Worm (Caenorhabditis elegans): Measurements from ENCODE around the gene bbs-5.
"Not testable (repeated sequence)": the region's sequence is repeated elsewhere in the genome, so short reads cannot be mapped to it uniquely, and the experiment has no call there.

bbs-5 gene

DNA sequence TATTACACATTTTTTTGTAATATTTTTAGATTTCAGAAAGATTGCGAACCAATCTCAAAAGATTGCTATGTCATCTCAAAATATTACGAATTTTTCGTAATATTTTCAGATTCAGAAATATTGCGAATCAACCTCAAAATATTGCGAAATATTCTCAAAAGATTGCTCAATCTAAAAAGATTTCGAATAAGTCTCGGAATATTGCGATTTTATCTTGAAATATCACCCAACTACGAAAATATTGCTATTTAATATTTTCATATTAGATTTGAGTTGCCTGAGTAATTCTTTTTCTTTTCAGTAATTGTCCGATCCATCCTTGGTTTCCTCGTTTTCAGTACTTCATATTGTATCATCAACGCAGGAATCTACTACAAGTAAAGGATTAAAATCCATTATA is 39.7 kb downstream of the bbs-5 start, which contains the start of gene Y70G10A.4:
Gene Y70G10A.4 (plus strand): TSS at position 301 of the 400 bp plus-strand sequence.
- TF ChIP-seq mls-2, snpc-4, nhr-12 (tag; optimal IDR thresholded peaks at IDR 0.05): not testable (repeated sequence)

DNA sequence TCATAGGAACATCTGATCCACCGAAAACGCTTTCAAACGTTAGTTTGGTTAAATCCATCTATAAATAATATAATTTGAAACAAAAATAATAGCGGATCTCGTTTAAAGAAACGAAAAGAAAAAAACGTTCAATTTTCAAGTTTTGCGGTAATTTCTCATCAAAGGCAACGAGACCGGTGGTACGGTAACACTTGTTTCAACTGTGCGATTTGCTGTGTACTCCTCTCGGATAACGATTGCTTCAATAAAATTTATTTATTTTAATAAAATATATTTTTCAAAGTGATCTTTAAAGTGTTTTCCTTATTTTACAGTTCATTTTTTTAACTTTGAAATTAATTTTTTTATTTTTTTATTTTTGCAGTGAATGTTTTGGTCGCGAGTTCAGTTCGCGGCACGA is 43.0 kb downstream of the bbs-5 start, which contains the start of the genes rde-4 and cox-14:
Gene rde-4 (minus strand): TSS at position 60 of the 400 bp plus-strand sequence.
Gene cox-14 (plus strand): TSS at position 356 of the 400 bp plus-strand sequence.
- TF ChIP-seq zip-8 (tag; optimal IDR thresholded peaks at IDR 0.05) (no peak), nhr-237 (tag; optimal IDR thresholded peaks at IDR 0.05) (peak; percentile 60), ces-1 (GFP tag; optimal IDR thresholded peaks at IDR 0.05) (peak; percentile 83), mls-2 (tag; optimal IDR thresholded peaks at IDR 0.05) (no peak), unc-62 (GFP tag; optimal IDR thresholded peaks at IDR 0.05) (peak; percentile 3), hlh-1 (tag; optimal IDR thresholded peaks at IDR 0.05) (peak; percentile 39), mep-1 (tag; optimal IDR thresholded peaks at IDR 0.05) (peak; percentile 88), unc-39 (tag; optimal IDR thresholded peaks at IDR 0.05) (no peak), unc-120 (tag; optimal IDR thresholded peaks at IDR 0.05; ENCODE audit: poor library complexity, severe bottlenecking) (peak; percentile 1), lsy-2 (tag; optimal IDR thresholded peaks at IDR 0.05) (peak; percentile 99), lin-13 (tag; optimal IDR thresholded peaks at IDR 0.05) (peak; percentile 63), pha-4 (tag; optimal IDR thresholded peaks at IDR 0.05) (peak; percentile 49)

DNA sequence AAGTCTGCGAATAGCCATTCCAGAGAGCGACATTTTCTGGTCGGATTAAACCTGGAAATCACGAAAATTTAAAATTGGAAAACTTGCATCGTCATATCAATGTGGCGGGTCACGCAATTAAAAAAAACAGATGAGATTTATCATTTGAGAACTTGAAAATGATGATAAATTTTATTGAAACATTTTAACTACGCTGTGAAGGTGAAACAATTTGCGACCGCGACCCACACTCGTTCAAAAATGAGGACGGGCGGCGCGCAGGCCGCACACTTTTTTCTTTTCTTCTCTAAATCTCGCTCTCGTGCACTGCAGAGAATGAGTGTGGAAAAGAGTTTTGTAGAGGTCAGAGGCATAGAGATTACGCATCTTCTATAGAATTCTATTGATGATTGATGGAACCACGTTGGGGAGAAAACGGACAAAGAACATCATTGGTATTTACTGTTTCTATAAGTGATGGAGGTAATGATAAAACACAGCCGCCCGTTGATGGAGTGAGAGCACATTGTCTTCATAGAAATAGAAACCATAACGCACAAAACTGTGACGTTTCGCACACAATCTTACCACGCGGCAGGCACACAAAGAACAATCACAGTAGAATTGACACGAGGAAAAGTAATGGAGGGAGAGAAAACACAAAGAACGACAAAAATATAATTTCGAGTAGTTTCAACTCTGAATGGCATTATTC is 44.9 kb downstream of the bbs-5 start, which contains the start of gene cts-1:
Gene cts-1 (minus strand): TSS at position 51 of the 694 bp plus-strand sequence.
- TF ChIP-seq lin-32 (GFP tag; optimal IDR thresholded peaks at IDR 0.05) (no peak), ceh-83 (GFP tag; optimal IDR thresholded peaks at IDR 0.05) (no peak), ces-1 (GFP tag; optimal IDR thresholded peaks at IDR 0.05) (peak; percentile 23), unc-39 (tag; optimal IDR thresholded peaks at IDR 0.05) (no peak), nhr-237 (tag; optimal IDR thresholded peaks at IDR 0.05) (peak; percentile 46), ham-2 (GFP tag; optimal IDR thresholded peaks at IDR 0.05) (no peak), unc-120 (tag; optimal IDR thresholded peaks at IDR 0.05; ENCODE audit: poor library complexity, severe bottlenecking) (peak; percentile 58), nhr-12 (tag; optimal IDR thresholded peaks at IDR 0.05) (no peak), nhr-28 (tag; optimal IDR thresholded peaks at IDR 0.05) (no peak), lin-13 (tag; optimal IDR thresholded peaks at IDR 0.05) (peak; percentile 2), mep-1 (tag; optimal IDR thresholded peaks at IDR 0.05) (peak; percentile 49), M03D4.4 (tag; optimal IDR thresholded peaks at IDR 0.05) (peak; percentile 42), ceh-43 (GFP tag; optimal IDR thresholded peaks at IDR 0.05) (no peak), sptf-1 (tag; optimal IDR thresholded peaks at IDR 0.05) (peak; percentile 40), lsy-2 (tag; optimal IDR thresholded peaks at IDR 0.05) (peak; percentile 76), hlh-1 (tag; optimal IDR thresholded peaks at IDR 0.05) (peak; percentile 23), mab-5 (tag; optimal IDR thresholded peaks at IDR 0.05) (no peak), drap-1 (GFP tag; optimal IDR thresholded peaks at IDR 0.05) (no peak), nhr-2 (tag; optimal IDR thresholded peaks at IDR 0.05) (no peak), unc-62 (GFP tag; optimal IDR thresholded peaks at IDR 0.05) (peak; percentile 53), elt-3 (tag; optimal IDR thresholded peaks at IDR 0.05) (no peak), sem-2 (GFP tag; optimal IDR thresholded peaks at IDR 0.05) (no peak)

DNA sequence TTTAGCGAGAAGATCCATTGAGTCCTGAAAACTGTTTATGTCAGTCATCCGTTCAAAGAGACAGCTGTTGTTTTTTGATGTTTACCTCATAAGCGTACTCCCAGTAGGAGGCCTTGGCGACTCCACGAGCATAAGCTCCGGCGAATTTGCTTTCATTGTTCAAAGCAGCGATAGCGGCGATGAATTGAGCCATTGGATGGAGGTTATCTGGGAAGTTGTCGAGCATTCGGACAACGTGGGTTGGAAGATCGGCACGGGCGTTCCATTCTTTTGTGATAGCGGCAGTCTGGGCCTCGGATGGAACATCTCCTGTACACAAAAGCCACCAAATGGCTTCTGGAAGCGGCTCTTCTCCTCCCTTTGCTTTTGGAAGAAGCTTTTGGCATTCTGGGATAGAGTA is 45.7 kb downstream of the bbs-5 start:
- TF ChIP-seq ceh-39 (tag; optimal IDR thresholded peaks at IDR 0.05) (no peak), flh-1 (GFP tag; optimal IDR thresholded peaks at IDR 0.05) (no peak), M03D4.4 (tag; optimal IDR thresholded peaks at IDR 0.05) (no peak), nhr-237 (tag; optimal IDR thresholded peaks at IDR 0.05) (no peak), ceh-43 (GFP tag; optimal IDR thresholded peaks at IDR 0.05) (no peak), unc-39 (tag; optimal IDR thresholded peaks at IDR 0.05) (no peak), blmp-1 (tag; optimal IDR thresholded peaks at IDR 0.05) (no peak), mab-5 (tag; optimal IDR thresholded peaks at IDR 0.05) (no peak), lin-32 (GFP tag; optimal IDR thresholded peaks at IDR 0.05) (no peak), mls-2 (tag; optimal IDR thresholded peaks at IDR 0.05) (no peak), pha-4 (tag; optimal IDR thresholded peaks at IDR 0.05) (no peak), mep-1 (tag; optimal IDR thresholded peaks at IDR 0.05) (no peak), drap-1 (GFP tag; optimal IDR thresholded peaks at IDR 0.05) (no peak), lin-13 (tag; optimal IDR thresholded peaks at IDR 0.05) (no peak), sem-2 (GFP tag; optimal IDR thresholded peaks at IDR 0.05) (no peak), unc-120 (tag; optimal IDR thresholded peaks at IDR 0.05; ENCODE audit: poor library complexity, severe bottlenecking) (no peak), hlh-1 (tag; optimal IDR thresholded peaks at IDR 0.05) (no peak)

DNA sequence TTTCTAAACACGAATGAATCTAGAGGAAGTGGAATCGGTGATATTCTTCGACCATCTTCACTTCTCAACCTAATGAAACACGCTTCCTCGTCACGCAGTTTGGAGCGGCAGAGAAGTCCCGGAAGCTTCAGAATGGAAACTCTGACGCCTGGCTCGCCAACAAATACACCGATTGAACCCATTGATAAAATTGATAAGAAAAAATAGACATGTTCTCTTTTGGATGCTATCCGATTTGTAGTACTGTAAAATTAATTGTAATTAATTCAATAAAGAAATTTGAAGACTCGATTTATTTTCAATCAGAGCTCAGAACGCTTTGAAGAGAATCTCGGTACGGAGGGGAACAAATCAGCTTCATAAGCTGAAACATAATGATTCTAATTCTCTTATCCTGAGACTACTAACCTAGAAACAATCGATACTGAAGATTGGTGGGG is 47.0 kb downstream of the bbs-5 start:
- TF ChIP-seq blmp-1 (tag; optimal IDR thresholded peaks at IDR 0.05): no peak
- no peak for TF ChIP-seq drap-1 (GFP tag; optimal IDR thresholded peaks at IDR 0.05)
- TF ChIP-seq unc-62 (GFP tag; optimal IDR thresholded peaks at IDR 0.05): no peak
- TF ChIP-seq nhr-12 (tag; optimal IDR thresholded peaks at IDR 0.05): no peak
- TF ChIP-seq ces-1 (GFP tag; optimal IDR thresholded peaks at IDR 0.05): no peak
- no peak for TF ChIP-seq mls-2 (tag; optimal IDR thresholded peaks at IDR 0.05)
- TF ChIP-seq M03D4.4 (tag; optimal IDR thresholded peaks at IDR 0.05): no peak
- TF ChIP-seq nhr-237 (tag; optimal IDR thresholded peaks at IDR 0.05): no peak
- no peak for TF ChIP-seq snpc-4 (tag; optimal IDR thresholded peaks at IDR 0.05)
- no peak for TF ChIP-seq flh-1 (GFP tag; optimal IDR thresholded peaks at IDR 0.05)
- no peak for TF ChIP-seq nhr-2 (tag; optimal IDR thresholded peaks at IDR 0.05)
- TF ChIP-seq zip-8 (tag; optimal IDR thresholded peaks at IDR 0.05): no peak
- no peak for TF ChIP-seq unc-120 (tag; optimal IDR thresholded peaks at IDR 0.05; ENCODE audit: poor library complexity, severe bottlenecking)
- TF ChIP-seq lin-13 (tag; optimal IDR thresholded peaks at IDR 0.05): no peak
- TF ChIP-seq elt-3 (tag; optimal IDR thresholded peaks at IDR 0.05): no peak

All from whole organism, mixed stage, embryonic.